Fruit fly (Drosophila melanogaster): Measurements from ENCODE around the gene CG2604.

The CG2604 gene

DNA sequence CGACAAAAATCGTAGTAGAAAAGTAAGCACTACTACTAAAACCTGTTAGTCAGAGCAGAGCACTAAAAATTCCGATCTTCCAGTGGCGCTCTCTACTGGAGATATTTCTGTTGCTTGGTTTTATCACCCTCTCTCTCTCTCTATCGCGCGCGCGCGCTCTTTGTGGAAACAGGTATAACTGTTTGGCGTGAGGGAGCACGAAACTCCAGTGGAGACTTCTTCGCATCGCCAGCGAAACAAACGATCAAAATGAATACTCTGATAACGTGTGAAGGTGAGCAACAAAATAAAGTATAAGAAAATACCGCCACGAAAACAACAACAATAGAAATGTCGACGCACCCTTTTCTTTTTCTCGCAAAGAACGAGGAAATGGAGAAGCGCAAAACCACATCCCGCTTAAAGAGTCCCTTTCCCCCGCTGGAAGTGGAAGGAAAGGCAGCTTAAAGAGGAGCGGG, 6.8 kb downstream of the CG2604 start (continued):
- no peak for TF ChIP-seq Oli (tag; optimal IDR thresholded peaks at IDR 0.05)
- peak; percentile 89 for TF ChIP-seq CTCF (GFP tag; optimal IDR thresholded peaks at IDR 0.05)
- TF ChIP-seq CG9797 (GFP tag; optimal IDR thresholded peaks at IDR 0.05): no peak
- TF ChIP-seq CG3065 (GFP tag; optimal IDR thresholded peaks at IDR 0.05): no peak
- no peak for TF ChIP-seq Optix (GFP tag; IDR thresholded peaks at IDR 0.05)
- no peak for TF ChIP-seq pb (GFP tag; optimal IDR thresholded peaks at IDR 0.05)
- no peak for TF ChIP-seq hbn (GFP tag; IDR thresholded peaks at IDR 0.05; ENCODE audit: partially characterized antibody)
- peak; percentile 81 to 91 for TF ChIP-seq Trl (optimal IDR thresholded peaks at IDR 0.05)
- no peak for TF ChIP-seq Trl (GFP tag; optimal IDR thresholded peaks at IDR 0.05)
- TF ChIP-seq CG1603 (tag; optimal IDR thresholded peaks at IDR 0.05): no peak
- TF ChIP-seq jing (GFP tag; optimal IDR thresholded peaks at IDR 0.05): no peak
- no peak for TF ChIP-seq CG11093 (GFP tag; IDR thresholded peaks at IDR 0.05)
- TF ChIP-seq CG6765 (GFP tag; optimal IDR thresholded peaks at IDR 0.05): no peak
- no peak for TF ChIP-seq CG13624 (GFP tag; optimal IDR thresholded peaks at IDR 0.05)
- 0 out of 2 replicates have a peak, but pooled peaks have one; percentile 39 for TF ChIP-seq sna (GFP tag; IDR thresholded peaks at IDR 0.05; ENCODE audit: partially characterized antibody)
- TF ChIP-seq sug (tag; optimal IDR thresholded peaks at IDR 0.05): no peak
- TF ChIP-seq pum (GFP tag; optimal IDR thresholded peaks at IDR 0.05): no peak
- peak; percentile 71 for TF ChIP-seq CG1832 (GFP tag; optimal IDR thresholded peaks at IDR 0.05)
- peak; percentile 99 for TF ChIP-seq sd (tag; optimal IDR thresholded peaks at IDR 0.05)
- no peak for TF ChIP-seq hb (GFP tag; IDR thresholded peaks at IDR 0.05; ENCODE audit: partially characterized antibody)
- no peak for TF ChIP-seq tx (GFP tag; optimal IDR thresholded peaks at IDR 0.05)
- no peak for TF ChIP-seq esg (GFP tag; conservative IDR thresholded peaks at IDR 0.05)
- no peak for TF ChIP-seq CG6689 (GFP tag; IDR thresholded peaks at IDR 0.05)
- TF ChIP-seq CG10431 (GFP tag; optimal IDR thresholded peaks at IDR 0.05): no peak
- TF ChIP-seq ttk (GFP tag; IDR thresholded peaks at IDR 0.05): no peak
- no peak for TF ChIP-seq row (GFP tag; IDR thresholded peaks at IDR 0.05)
- no peak for TF ChIP-seq cato (GFP tag; optimal IDR thresholded peaks at IDR 0.05; ENCODE audit: borderline replicate concordance)
- TF ChIP-seq Taf1 (GFP tag; IDR thresholded peaks at IDR 0.05): no peak
- TF ChIP-seq CG15514 (GFP tag; optimal IDR thresholded peaks at IDR 0.05): no peak
- TF ChIP-seq Hsf (GFP tag; optimal IDR thresholded peaks at IDR 0.05): no peak
- peak; percentile 16 for TF ChIP-seq Kr (GFP tag; optimal IDR thresholded peaks at IDR 0.05)
- no peak for TF ChIP-seq Ada2b (GFP tag; IDR thresholded peaks at IDR 0.05)
- TF ChIP-seq CG34224 (GFP tag; IDR thresholded peaks at IDR 0.05; ENCODE audit: partially characterized antibody): peak; percentile 40; the same call in 1 of the 3 replicates
- no peak for TF ChIP-seq HLH3B (GFP tag; IDR thresholded peaks at IDR 0.05)
- no peak for TF ChIP-seq bab2 (GFP tag; optimal IDR thresholded peaks at IDR 0.05)
- no peak for TF ChIP-seq dpn (GFP tag; optimal IDR thresholded peaks at IDR 0.05)
- TF ChIP-seq jigr1 (GFP tag; IDR thresholded peaks at IDR 0.05): no peak
- no peak for TF ChIP-seq cad (GFP tag; optimal IDR thresholded peaks at IDR 0.05)
- no peak for TF ChIP-seq tup (GFP tag; optimal IDR thresholded peaks at IDR 0.05)
- TF ChIP-seq CG34422 (GFP tag; IDR thresholded peaks at IDR 0.05): no peak
- no peak for TF ChIP-seq Atf-2 (GFP tag; optimal IDR thresholded peaks at IDR 0.05)
- no peak for TF ChIP-seq CG42726 (GFP tag; IDR thresholded peaks at IDR 0.05; ENCODE audit: partially characterized antibody)
- no peak for TF ChIP-seq CG12299 (tag; optimal IDR thresholded peaks at IDR 0.05)
- no peak for TF ChIP-seq CG18476 (GFP tag; optimal IDR thresholded peaks at IDR 0.05)
- peak; percentile 58 for TF ChIP-seq zen2 (GFP tag; IDR thresholded peaks at IDR 0.05; ENCODE audit: partially characterized antibody)
- TF ChIP-seq Gsc (GFP tag; IDR thresholded peaks at IDR 0.05): no peak
- no peak for TF ChIP-seq HLH4C (GFP tag; IDR thresholded peaks at IDR 0.05; ENCODE audit: partially characterized antibody)
- no peak for TF ChIP-seq H2.0 (GFP tag; IDR thresholded peaks at IDR 0.05)
- TF ChIP-seq slbo (GFP tag; IDR thresholded peaks at IDR 0.05): no peak
- TF ChIP-seq Deaf1 (tag; optimal IDR thresholded peaks at IDR 0.05): no peak
- TF ChIP-seq pros (GFP tag; optimal IDR thresholded peaks at IDR 0.05): peak; percentile 79
- TF ChIP-seq CG3838 (GFP tag; optimal IDR thresholded peaks at IDR 0.05): no peak
